Fruit fly (Drosophila melanogaster) whole organism, embryonic: ENCODE data around the gene CG14818.
A peak's percentile ranks its signal among the peaks of the same experiment; 100 is the strongest.

Experiments used
- Blimp-1 ChIP-seq: fragments of 200-800 bp; sonication (Bioruptor generic); optimal IDR thresholded peaks from 3 replicates; lab custom pipeline; 2018; ENCODE audit warnings: missing biosample characterization, missing genetic modification characterization, mild to moderate bottlenecking, moderate library complexity, missing genetic modification reagents
- CG12155 ChIP-seq: fragments of 200-800 bp; sonication (Bioruptor generic); optimal IDR thresholded peaks from 3 replicates; lab custom pipeline; 2016; ENCODE audit warnings: missing biosample characterization, missing genetic modification characterization
- CG14014 ChIP-seq: fragments of 200-800 bp; sonication (Bioruptor generic); IDR thresholded peaks from 2 replicates; pipeline ENCODE4 v1.3.6; 2022; ENCODE audit warnings: missing biosample characterization, missing genetic modification characterization
- CG14050 ChIP-seq: fragments of 200-800 bp; sonication (Bioruptor generic); IDR thresholded peaks from 3 replicates; pipeline ENCODE4 v1.3.6; 2022; ENCODE audit warnings: missing biosample characterization, missing genetic modification characterization
- CG14441 ChIP-seq: fragments of 200-800 bp; sonication (Bioruptor generic); IDR thresholded peaks from 2 replicates; pipeline ENCODE4 v1.3.6; 2022; ENCODE audit warnings: missing biosample characterization, missing genetic modification characterization
- CG14710 ChIP-seq: fragments of 200-800 bp; sonication (Bioruptor generic); optimal IDR thresholded peaks from 3 replicates; lab custom pipeline; 2019; ENCODE audit warnings: missing biosample characterization, mild to moderate bottlenecking, missing genetic modification characterization, moderate library complexity
- CG14860 ChIP-seq: fragments of 200-800 bp; sonication (Bioruptor generic); IDR thresholded peaks from 3 replicates; pipeline ENCODE4 v1.3.6; 2022; ENCODE audit warnings: missing biosample characterization, missing genetic modification characterization; ENCODE audit not compliant: partially characterized antibody
- CG17359 ChIP-seq: fragments of 200-800 bp; sonication (Bioruptor generic); optimal IDR thresholded peaks from 3 replicates; lab custom pipeline; 2018; ENCODE audit warnings: missing biosample characterization, mild to moderate bottlenecking, missing genetic modification characterization, moderate library complexity
- CG18011 ChIP-seq: fragments of 200-800 bp; sonication (Bioruptor generic); optimal IDR thresholded peaks from 2 replicates; lab custom pipeline; 2017; ENCODE audit warnings: missing biosample characterization, missing genetic modification characterization, mild to moderate bottlenecking, moderate library complexity, missing genotype
- CG2120 ChIP-seq: fragments of 200-800 bp; sonication (Bioruptor generic); optimal IDR thresholded peaks from 3 replicates; lab custom pipeline; 2016; ENCODE audit warnings: missing biosample characterization, missing genetic modification characterization
- CG3995 ChIP-seq: fragments of 200-800 bp; sonication (Bioruptor generic); optimal IDR thresholded peaks from 3 replicates; lab custom pipeline; 2016; ENCODE audit warnings: missing biosample characterization, missing genetic modification characterization
- CG7745 ChIP-seq: fragments of 200-800 bp; sonication (Bioruptor generic); optimal IDR thresholded peaks from 2 replicates; lab custom pipeline; 2018; ENCODE audit warnings: missing biosample characterization, mild to moderate bottlenecking, missing genetic modification characterization, moderate library complexity
- D19B ChIP-seq: fragments of 200-800 bp; sonication (Bioruptor generic); optimal IDR thresholded peaks from 2 replicates; lab custom pipeline; 2017; ENCODE audit warnings: missing biosample characterization, mild to moderate bottlenecking, missing genetic modification characterization
- Dad ChIP-seq: fragments of 200-800 bp; sonication (Bioruptor generic); optimal IDR thresholded peaks from 3 replicates; lab custom pipeline; 2016; ENCODE audit warnings: missing biosample characterization, missing genetic modification characterization
- Deaf1 ChIP-seq: fragments of 200-800 bp; optimal IDR thresholded peaks from 3 replicates; lab custom pipeline; 2019; ENCODE audit warnings: missing biosample characterization, mild to moderate bottlenecking, missing genetic modification characterization, moderate library complexity
- Drgx ChIP-seq: fragments of 200-800 bp; sonication (Bioruptor generic); IDR thresholded peaks from 2 replicates; pipeline ENCODE4 v1.3.6; 2022; ENCODE audit warnings: missing biosample characterization, missing genetic modification characterization
- Hmr ChIP-seq: fragments of 200-800 bp; sonication (Bioruptor generic); optimal IDR thresholded peaks from 3 replicates; lab custom pipeline; 2017; ENCODE audit warnings: mild to moderate bottlenecking, missing biosample characterization, missing genetic modification reagents, missing genetic modification characterization
- Myb ChIP-seq: fragments of 200-800 bp; sonication (Bioruptor generic); optimal IDR thresholded peaks from 2 replicates; lab custom pipeline; 2016; ENCODE audit warnings: missing biosample characterization, missing genetic modification characterization
- NC2α ChIP-seq: fragments of 200-800 bp; sonication (Bioruptor generic); optimal IDR thresholded peaks from 2 replicates; lab custom pipeline; 2016; ENCODE audit warnings: missing biosample characterization, missing genetic modification characterization
- Opbp ChIP-seq: fragments of 200-800 bp; sonication (Bioruptor generic); IDR thresholded peaks from 3 replicates; pipeline ENCODE4 v1.3.6; 2022; ENCODE audit warnings: missing biosample characterization, missing genetic modification characterization; ENCODE audit not compliant: partially characterized antibody
- PHDP ChIP-seq: fragments of 200-800 bp; sonication (Bioruptor generic); optimal IDR thresholded peaks from 3 replicates; lab custom pipeline; 2018; ENCODE audit warnings: missing biosample characterization, mild to moderate bottlenecking, missing genetic modification characterization, moderate library complexity
- Poxn ChIP-seq: fragments of 200-800 bp; sonication (Bioruptor generic); IDR thresholded peaks from 2 replicates; pipeline ENCODE4 v1.3.6; 2022; ENCODE audit warnings: missing biosample characterization, missing genetic modification characterization
- Rfx ChIP-seq: fragments of 200-800 bp; sonication (Bioruptor generic); IDR thresholded peaks from 2 replicates; pipeline ENCODE4 v1.3.6; 2022; ENCODE audit warnings: missing biosample characterization, missing genetic modification characterization
- ara ChIP-seq: fragments of 200-800 bp; sonication (Bioruptor generic); IDR thresholded peaks from 2 replicates; pipeline ENCODE4 v1.3.6; 2022; ENCODE audit warnings: missing biosample characterization, missing genetic modification characterization
- bab2 ChIP-seq: fragments of 200-800 bp; sonication (Bioruptor generic); optimal IDR thresholded peaks from 2 replicates; lab custom pipeline; 2016; ENCODE audit warnings: missing biosample characterization, missing genetic modification characterization
- chinmo ChIP-seq: fragments of 200-800 bp; sonication (Bioruptor generic); IDR thresholded peaks from 4 replicates; pipeline ENCODE4 v1.3.6; 2022; ENCODE audit warnings: missing biosample characterization, missing genetic modification characterization; ENCODE audit not compliant: partially characterized antibody
- ci ChIP-seq: fragments of 200-800 bp; sonication (Bioruptor generic); IDR thresholded peaks from 3 replicates; pipeline ENCODE4 v1.3.6; 2022; ENCODE audit warnings: missing biosample characterization, missing genetic modification characterization
- crc ChIP-seq: fragments of 200-800 bp; sonication (Bioruptor generic); optimal IDR thresholded peaks from 2 replicates; lab custom pipeline; 2016; ENCODE audit warnings: missing biosample characterization, missing genetic modification characterization
- crol ChIP-seq: fragments of 200-800 bp; sonication (Bioruptor generic); IDR thresholded peaks from 2 replicates; pipeline ENCODE4 v1.3.6; 2022; ENCODE audit warnings: missing biosample characterization, missing genetic modification characterization
- dmrt11E ChIP-seq: fragments of 200-800 bp; sonication (Bioruptor generic); optimal IDR thresholded peaks from 3 replicates; lab custom pipeline; 2018; ENCODE audit warnings: missing biosample characterization, mild to moderate bottlenecking, missing genetic modification characterization, moderate library complexity
- exex ChIP-seq: fragments of 200-800 bp; sonication (Bioruptor generic); optimal IDR thresholded peaks from 4 replicates; lab custom pipeline; 2018; ENCODE audit warnings: missing biosample characterization, mild to moderate bottlenecking, missing genetic modification characterization, moderate library complexity
- fd96Cb ChIP-seq: fragments of 200-800 bp; sonication (Bioruptor generic); optimal IDR thresholded peaks from 2 replicates; lab custom pipeline; 2018; ENCODE audit warnings: missing biosample characterization, mild to moderate bottlenecking, missing genetic modification characterization, moderate library complexity
- gt ChIP-seq: fragments of 200-800 bp; sonication (Bioruptor generic); IDR thresholded peaks from 2 replicates; pipeline ENCODE4 v1.3.6; 2022; ENCODE audit warnings: missing biosample characterization, missing genetic modification characterization
- hbn ChIP-seq: fragments of 200-800 bp; sonication (Bioruptor generic); IDR thresholded peaks from 2 replicates; pipeline ENCODE4 v1.3.6; 2022; ENCODE audit warnings: missing biosample characterization, missing genetic modification characterization; ENCODE audit not compliant: partially characterized antibody
- klu ChIP-seq: fragments of 200-800 bp; sonication (Bioruptor generic); IDR thresholded peaks from 2 replicates; pipeline ENCODE4 v1.3.6; 2022; ENCODE audit warnings: missing biosample characterization, missing genetic modification characterization
- lmd ChIP-seq: fragments of 200-800 bp; sonication (Bioruptor generic); IDR thresholded peaks from 2 replicates; pipeline ENCODE4 v1.3.6; 2022; ENCODE audit warnings: missing biosample characterization, missing genetic modification characterization
- maf-S ChIP-seq: fragments of 200-800 bp; sonication (Bioruptor generic); optimal IDR thresholded peaks from 2 replicates; lab custom pipeline; 2016; ENCODE audit warnings: missing biosample characterization, missing genetic modification characterization
- mam ChIP-seq: fragments of 200-800 bp; sonication (Bioruptor generic); optimal IDR thresholded peaks from 3 replicates; lab custom pipeline; 2016; ENCODE audit warnings: missing biosample characterization, missing genetic modification characterization
- nerfin-1 ChIP-seq: fragments of 200-800 bp; sonication (Bioruptor generic); optimal IDR thresholded peaks from 3 replicates; lab custom pipeline; 2019; ENCODE audit warnings: missing biosample characterization, mild to moderate bottlenecking, missing genetic modification characterization, moderate library complexity
- pb ChIP-seq: fragments of 200-800 bp; sonication (Bioruptor generic); optimal IDR thresholded peaks from 3 replicates; lab custom pipeline; 2016; ENCODE audit warnings: missing biosample characterization, missing genetic modification characterization
- pnt ChIP-seq: fragments of 200-800 bp; sonication (Bioruptor generic); optimal IDR thresholded peaks from 3 replicates; lab custom pipeline; 2016; ENCODE audit warnings: missing biosample characterization, missing genetic modification characterization
- prd ChIP-seq, 3 experiments: fragments of >200 bp in 2 of 3; fragments of 200-800 bp in 1 of 3; sonication (Bioruptor generic) in 1 of 3; optimal IDR thresholded peaks in 2 of 3; IDR thresholded peaks in 1 of 3; 2 replicates in 2 of 3; 3 replicates in 1 of 3; pipeline versions ENCODE4 v1.3.6 to Lab custom; 2017 to 2022; ENCODE audit warnings: missing biosample characterization in 1 of 3, missing genetic modification characterization in 1 of 3
- slbo ChIP-seq: fragments of 200-800 bp; sonication (Bioruptor generic); IDR thresholded peaks from 2 replicates; pipeline ENCODE4 v1.3.6; 2022; ENCODE audit warnings: missing biosample characterization, missing genetic modification characterization
- ssp ChIP-seq: fragments of 200-800 bp; sonication (Bioruptor generic); IDR thresholded peaks from 2 replicates; pipeline ENCODE4 v1.3.6; 2022; ENCODE audit warnings: missing biosample characterization, missing genetic modification characterization
- tio ChIP-seq: fragments of 200-800 bp; sonication (Bioruptor generic); optimal IDR thresholded peaks from 2 replicates; lab custom pipeline; 2017; ENCODE audit warnings: missing biosample characterization, missing genetic modification characterization, inconsistent platforms
- tll ChIP-seq, 2 experiments: fragments of 200-800 bp in 1 of 2; fragments of >200 bp in 1 of 2; sonication (Bioruptor generic) in 1 of 2; optimal IDR thresholded peaks; 2 replicates each; lab custom pipeline; 2017 to 2019; ENCODE audit warnings: missing biosample characterization in 2 of 2, missing genetic modification characterization in 2 of 2, mild to moderate bottlenecking in 1 of 2, moderate library complexity in 1 of 2
- ttk ChIP-seq: fragments of 200-800 bp; sonication (Bioruptor generic); IDR thresholded peaks from 2 replicates; pipeline ENCODE4 v2.1.2; 2022; ENCODE audit warnings: missing biosample characterization, missing genetic modification characterization
- unc-4 ChIP-seq: fragments of 200-800 bp; sonication (Bioruptor generic); IDR thresholded peaks from 2 replicates; pipeline ENCODE4 v1.3.6; 2022; ENCODE audit warnings: missing biosample characterization, missing genetic modification characterization; ENCODE audit not compliant: partially characterized antibody
- wek ChIP-seq: fragments of 200-800 bp; sonication (Bioruptor generic); optimal IDR thresholded peaks from 3 replicates; lab custom pipeline; 2018; ENCODE audit warnings: missing biosample characterization, mild to moderate bottlenecking, missing genetic modification characterization, moderate library complexity

Gene CG14818

DNA sequence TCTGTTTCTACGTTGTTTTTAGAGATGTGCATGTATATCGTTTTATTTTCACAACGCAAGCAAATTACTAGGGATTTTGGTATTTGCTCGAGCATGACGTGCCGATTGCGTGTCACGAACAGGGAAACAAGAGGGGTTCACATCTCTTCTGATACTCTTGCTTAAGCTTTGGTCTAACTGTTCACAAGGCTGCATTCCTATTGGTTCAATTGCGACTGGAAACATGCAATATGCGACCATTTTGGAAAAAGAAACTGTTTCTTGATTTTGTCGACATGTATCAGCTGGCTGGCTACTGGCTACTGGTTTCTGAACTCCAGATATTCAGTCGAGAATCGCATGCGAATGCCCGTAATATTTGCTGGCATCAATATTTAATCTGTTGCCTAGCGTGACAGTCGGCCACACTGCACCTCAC lies 574 bp upstream of the CG14818 start, which contains the start of gene Coa8 (continued):
- no peak for TF ChIP-seq ara (GFP tag; lab: Robert Waterston, UW)
- TF ChIP-seq CG14860, result peak; percentile 44; the same call in 2 of the 3 replicates
- no peak for TF ChIP-seq bab2 (GFP tag; lab: Kevin White, UChicago)
- TF ChIP-seq Myb (GFP tag; lab: Kevin White, UChicago), result peak; percentile 26
- no peak for TF ChIP-seq prd (optimal IDR thresholded peaks at IDR 0.05; lab: Kevin White, UChicago)
- peak; percentile 61 for TF ChIP-seq prd (GFP tag; IDR thresholded peaks at IDR 0.05; lab: Robert Waterston, UW)
- TF ChIP-seq mam, result peak; percentile 40
- 0 out of 3 replicates have a peak, but pooled peaks have one; percentile 18 for TF ChIP-seq ci (GFP tag; lab: Robert Waterston, UW)
- peak; percentile 19 for TF ChIP-seq Dad (GFP tag; lab: Kevin White, UChicago)
- no peak for TF ChIP-seq CG18011
- TF ChIP-seq klu (GFP tag; lab: Robert Waterston, UW), result peak; percentile 29; the same call in 1 of the 2 replicates
- peak; percentile 46; the same call in 1 of the 2 replicates for TF ChIP-seq Drgx (GFP tag; lab: Robert Waterston, UW)
- TF ChIP-seq tio, result no peak
- TF ChIP-seq CG7745, result no peak
- TF ChIP-seq ssp (GFP tag; lab: Robert Waterston, UW), result peak; percentile 42; the same call in 1 of the 2 replicates
- TF ChIP-seq NC2α (GFP tag; lab: Kevin White, UChicago), result no peak
- TF ChIP-seq exex (tag; lab: Kevin White, UChicago), result no peak
- peak; percentile 16 for TF ChIP-seq nerfin-1
- TF ChIP-seq CG3995 (GFP tag; lab: Kevin White, UChicago), result peak; percentile 30
- TF ChIP-seq PHDP (tag; lab: Kevin White, UChicago), result peak; percentile 30
- no peak for TF ChIP-seq fd96Cb (tag; lab: Kevin White, UChicago)
- peak; percentile 12 for TF ChIP-seq pnt (GFP tag; lab: Kevin White, UChicago)
- no peak for TF ChIP-seq CG14050 (GFP tag; lab: Robert Waterston, UW)
- no peak for TF ChIP-seq crol (GFP tag; lab: Robert Waterston, UW)
- TF ChIP-seq hbn (GFP tag; lab: Robert Waterston, UW), result peak; percentile 37
- peak; percentile 28; the same call in 1 of the 2 replicates for TF ChIP-seq unc-4 (GFP tag; lab: Robert Waterston, UW)
- TF ChIP-seq pb, result no peak
- TF ChIP-seq CG14441 (GFP tag; lab: Robert Waterston, UW), result peak; percentile 52; the same call in 1 of the 2 replicates
- no peak for TF ChIP-seq gt (GFP tag; lab: Robert Waterston, UW)
- peak; percentile 12 for TF ChIP-seq CG17359 (tag; lab: Kevin White, UChicago)
- peak; percentile 91 for TF ChIP-seq wek
- TF ChIP-seq CG14710 (tag; lab: Kevin White, UChicago), result no peak
- peak; percentile 50; the same call in 1 of the 2 replicates for TF ChIP-seq lmd (GFP tag; lab: Robert Waterston, UW)
- peak; percentile 2 for TF ChIP-seq Blimp-1 (GFP tag; lab: Kevin White, UChicago)
- peak; percentile 77 for TF ChIP-seq Rfx (GFP tag; lab: Robert Waterston, UW)
- TF ChIP-seq Deaf1 (tag; lab: Kevin White, UChicago), result no peak
- no peak for TF ChIP-seq crc (GFP tag; lab: Kevin White, UChicago)
- peak; percentile 65; the same call in 1 of the 2 replicates for TF ChIP-seq slbo (GFP tag; lab: Robert Waterston, UW)
- 0 out of 2 replicates have a peak, but pooled peaks have one; percentile 25 for TF ChIP-seq Poxn (GFP tag; lab: Robert Waterston, UW)
- peak; percentile 11 for TF ChIP-seq CG12155 (GFP tag; lab: Kevin White, UChicago)
- peak; percentile 6 for TF ChIP-seq dmrt11E (tag; lab: Kevin White, UChicago)
- peak; percentile 57; the same call in 1 of the 3 replicates for TF ChIP-seq Opbp (GFP tag; lab: Robert Waterston, UW)
- peak; percentile 52 for TF ChIP-seq CG2120 (GFP tag; lab: Kevin White, UChicago)
- TF ChIP-seq ttk (GFP tag; lab: Robert Waterston, UW), result peak; percentile 18; the same call in 1 of the 2 replicates
- TF ChIP-seq Hmr (GFP tag; lab: Kevin White, UChicago), result peak; percentile 28
- TF ChIP-seq chinmo (GFP tag; lab: Robert Waterston, UW), result no peak
- TF ChIP-seq maf-S (GFP tag; lab: Kevin White, UChicago), result peak; percentile 15
- TF ChIP-seq D19B (GFP tag; lab: Kevin White, UChicago), result no peak
- 0 out of 2 replicates have a peak, but pooled peaks have one; percentile 30 for TF ChIP-seq CG14014 (GFP tag; lab: Robert Waterston, UW)
- TF ChIP-seq tll (GFP tag; optimal IDR thresholded peaks at IDR 0.05; lab: Kevin White, UChicago), result no peak
